Worm (Caenorhabditis elegans) whole organism, early embryonic: ENCODE measurements around the gene gtf-2H2C.

ENCODE experiments used
- B0310.2 ChIP-seq: sonication (generic microtip); optimal IDR thresholded peaks from 2 replicates; lab custom pipeline; 2016; ENCODE audit warnings: mild to moderate bottlenecking, missing genetic modification characterization, missing compliant biosample characterization
- F13C5.2 ChIP-seq: sonication (generic microtip); optimal IDR thresholded peaks from 2 replicates; lab custom pipeline; 2017; ENCODE audit warnings: mild to moderate bottlenecking, missing genetic modification characterization, inconsistent platforms, missing compliant biosample characterization
- aly-1 ChIP-seq: sonication (generic microtip); optimal IDR thresholded peaks from 2 replicates; lab custom pipeline; 2016; ENCODE audit warnings: missing genetic modification characterization, missing compliant biosample characterization
- ama-1 ChIP-seq: fragments of 150-350 bp; optimal IDR thresholded peaks from 2 replicates; lab custom pipeline; 2014
- ceh-36 ChIP-seq: sonication (generic microtip); optimal IDR thresholded peaks from 2 replicates; lab custom pipeline; 2016; ENCODE audit warnings: missing genetic modification characterization, inconsistent platforms, missing compliant biosample characterization
- ets-7 ChIP-seq: sonication (generic microtip); optimal IDR thresholded peaks from 2 replicates; lab custom pipeline; 2016; ENCODE audit warnings: missing genotype, missing genetic modification characterization, missing compliant biosample characterization
- flt-1 ChIP-seq: fragments of 200-800 bp; sonication (Bioruptor generic); IDR thresholded peaks from 2 replicates; pipeline ENCODE4 v1.3.6; 2022; ENCODE audit warnings: missing genetic modification characterization, missing compliant biosample characterization
- hmg-4 ChIP-seq: fragments of 200-800 bp; sonication (Bioruptor generic); optimal IDR thresholded peaks from 2 replicates; lab custom pipeline; 2018; ENCODE audit warnings: mild to moderate bottlenecking, missing genetic modification characterization, missing compliant biosample characterization
- hnd-1 ChIP-seq: sonication (generic microtip); optimal IDR thresholded peaks from 2 replicates; lab custom pipeline; 2016; ENCODE audit warnings: missing genetic modification characterization, missing compliant biosample characterization
- pes-1 ChIP-seq: fragments of 200-800 bp; sonication (Bioruptor generic); IDR thresholded peaks from 2 replicates; pipeline ENCODE4 v1.3.6; 2022; ENCODE audit warnings: missing genetic modification reagents, missing genetic modification characterization, missing compliant biosample characterization
- scrt-1 ChIP-seq: fragments of 200-800 bp; sonication (Bioruptor generic); IDR thresholded peaks from 2 replicates; pipeline ENCODE4 v1.3.6; 2022; ENCODE audit warnings: missing genetic modification characterization, missing compliant biosample characterization
- sea-1 ChIP-seq: fragments of 200-800 bp; sonication (Bioruptor generic); conservative IDR thresholded peaks from 2 replicates; pipeline ENCODE4 v1.3.6; 2022; ENCODE audit warnings: missing genetic modification characterization, missing compliant biosample characterization
- tbx-37 ChIP-seq: fragments of 200-800 bp; sonication (Bioruptor generic); conservative IDR thresholded peaks from 2 replicates; pipeline ENCODE4 v1.3.6; 2022; ENCODE audit warnings: missing genetic modification reagents, missing genetic modification characterization, missing compliant biosample characterization
- tra-4 ChIP-seq: sonication (generic microtip); optimal IDR thresholded peaks from 2 replicates; lab custom pipeline; 2017; ENCODE audit warnings: missing genetic modification characterization, missing compliant biosample characterization

DNA sequence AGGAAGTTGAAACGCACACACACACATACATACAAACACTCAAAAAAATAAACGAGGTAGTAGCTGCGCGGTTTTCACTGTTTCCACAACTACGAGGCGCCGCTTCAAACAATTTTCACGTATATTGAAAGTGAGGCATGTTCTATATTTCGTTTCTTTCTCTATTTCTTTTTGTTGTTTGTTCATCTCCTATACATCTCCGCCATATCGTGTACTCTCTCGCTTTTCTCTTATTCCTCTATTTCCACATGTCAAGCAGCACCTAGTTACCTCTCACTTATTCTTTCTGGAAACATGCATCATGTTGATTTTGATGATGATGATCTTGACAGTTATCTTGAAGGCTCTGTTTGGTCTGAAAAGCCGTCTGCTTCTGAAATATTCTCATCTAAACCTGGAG, 46.2 kb upstream of the gtf-2H2C start, which contains the start of gene ZK1128.7:
- no peak for TF ChIP-seq ets-7 (tag; lab: Kevin White, UChicago)
- no peak for TF ChIP-seq tbx-37 (GFP tag; lab: Robert Waterston, UW)
- no peak for TF ChIP-seq hmg-4
- TF ChIP-seq aly-1 (tag; lab: Kevin White, UChicago): no peak
- no peak for TF ChIP-seq ama-1
- TF ChIP-seq sea-1 (GFP tag; lab: Robert Waterston, UW): no peak
- TF ChIP-seq F13C5.2: no peak
- TF ChIP-seq scrt-1 (GFP tag; lab: Robert Waterston, UW): no peak
- no peak for TF ChIP-seq ceh-36 (tag; lab: Kevin White, UChicago)
- TF ChIP-seq flt-1 (GFP tag; lab: Robert Waterston, UW): no peak
- no peak for TF ChIP-seq hnd-1 (tag; lab: Kevin White, UChicago)
- TF ChIP-seq B0310.2: no peak
- TF ChIP-seq pes-1 (GFP tag; lab: Robert Waterston, UW): no peak
- no peak for TF ChIP-seq tra-4 (tag; lab: Kevin White, UChicago)
